Worm (Caenorhabditis elegans) whole organism, L4/young adult: ENCODE measurements around the gene D1005.2.

ENCODE experiments used
- dao-5 ChIP-seq: sonication (generic microtip); optimal IDR thresholded peaks from 2 replicates; lab custom pipeline; 2016; ENCODE audit warnings: missing genotype, missing genetic modification characterization, moderate library complexity, missing compliant biosample characterization
- him-1 ChIP-seq: sonication (generic microtip); optimal IDR thresholded peaks from 2 replicates; lab custom pipeline; 2016; ENCODE audit warnings: missing genotype, missing genetic modification reagents, missing genetic modification characterization, missing compliant biosample characterization

ce11 chrX:1410552-1410951, 48.3 kb upstream of the D1005.2 start, which contains the start of gene abu-2:
- TF ChIP-seq him-1 (tag; lab: Kevin White, UChicago): no peak
- TF ChIP-seq dao-5 (tag; lab: Kevin White, UChicago): no peak
